Worm (Caenorhabditis elegans) whole organism, L2 larva: ENCODE data around the gene ify-1.

ENCODE experiments used
- C34F6.9 ChIP-seq: fragments of 150-350 bp; optimal IDR thresholded peaks from 2 replicates; lab custom pipeline; 2014; ENCODE audit warnings: missing biosample characterization, missing genetic modification characterization
- F13H6.1 ChIP-seq: sonication (generic microtip); optimal IDR thresholded peaks from 2 replicates; lab custom pipeline; 2016; ENCODE audit warnings: missing genetic modification characterization, missing compliant biosample characterization
- R02D3.7 ChIP-seq: fragments of 150-350 bp; optimal IDR thresholded peaks from 2 replicates; lab custom pipeline; 2014; ENCODE audit warnings: missing biosample characterization, missing genetic modification characterization
- Y55F3AM.14 ChIP-seq: fragments of 200-800 bp; sonication (Bioruptor generic); optimal IDR thresholded peaks from 2 replicates; lab custom pipeline; 2018; ENCODE audit warnings: mild to moderate bottlenecking, missing genetic modification characterization, missing compliant biosample characterization
- alr-1 ChIP-seq: fragments of 150-350 bp; optimal IDR thresholded peaks from 2 replicates; lab custom pipeline; 2014; ENCODE audit warnings: missing biosample characterization, missing genetic modification characterization
- ama-1 ChIP-seq: fragments of 150-350 bp; optimal IDR thresholded peaks from 2 replicates; lab custom pipeline; 2018; ENCODE audit warnings: inconsistent platforms
- blmp-1 ChIP-seq: sonication (generic microtip); optimal IDR thresholded peaks from 2 replicates; lab custom pipeline; 2017; ENCODE audit warnings: missing genetic modification characterization, mild to moderate bottlenecking, missing compliant biosample characterization, antibody characterized with exemption, moderate library complexity; ENCODE audit not compliant: insufficient read depth
- ceh-16 ChIP-seq: fragments of 150-350 bp; optimal IDR thresholded peaks from 2 replicates; lab custom pipeline; 2014; ENCODE audit warnings: missing biosample characterization, missing genetic modification characterization
- ceh-82 ChIP-seq: fragments of 150-350 bp; optimal IDR thresholded peaks from 2 replicates; lab custom pipeline; 2014; ENCODE audit warnings: missing biosample characterization, missing genetic modification characterization
- crh-2 ChIP-seq: sonication (generic microtip); optimal IDR thresholded peaks from 2 replicates; lab custom pipeline; 2017; ENCODE audit warnings: missing biosample characterization, missing genetic modification characterization
- dmd-4 ChIP-seq: sonication (generic microtip); optimal IDR thresholded peaks from 2 replicates; lab custom pipeline; 2017; ENCODE audit warnings: missing biosample characterization, missing genetic modification characterization
- egl-27 ChIP-seq: sonication (generic microtip); optimal IDR thresholded peaks from 3 replicates; lab custom pipeline; 2017; ENCODE audit warnings: missing biosample characterization, missing genetic modification reagents, missing genetic modification characterization
- elt-1 ChIP-seq: fragments of 150-350 bp; optimal IDR thresholded peaks from 2 replicates; lab custom pipeline; 2014; ENCODE audit warnings: missing biosample characterization, missing genetic modification characterization
- elt-3 ChIP-seq: sonication (generic microtip); optimal IDR thresholded peaks from 2 replicates; lab custom pipeline; 2017; ENCODE audit warnings: missing biosample characterization, missing genetic modification characterization
- fos-1 ChIP-seq: fragments of 150-350 bp; optimal IDR thresholded peaks from 2 replicates; lab custom pipeline; 2014; ENCODE audit warnings: missing biosample characterization, missing genetic modification characterization
- gmeb-1 ChIP-seq: fragments of 150-350 bp; optimal IDR thresholded peaks from 2 replicates; lab custom pipeline; 2014; ENCODE audit warnings: missing biosample characterization, missing genetic modification characterization
- lin-39 ChIP-seq: fragments of 150-350 bp; optimal IDR thresholded peaks from 2 replicates; lab custom pipeline; 2014; ENCODE audit warnings: missing biosample characterization, missing genetic modification reagents, missing genetic modification characterization
- lsy-2 ChIP-seq, 2 experiments: fragments of 150-350 bp in 1 of 2; sonication (generic microtip) in 1 of 2; optimal IDR thresholded peaks; 2 replicates each; lab custom pipeline; 2014 to 2017; ENCODE audit warnings: missing biosample characterization in 2 of 2, missing genetic modification characterization in 2 of 2
- mab-5 ChIP-seq: fragments of 150-350 bp; optimal IDR thresholded peaks from 2 replicates; lab custom pipeline; 2014; ENCODE audit warnings: missing biosample characterization, missing genetic modification characterization
- mdl-1 ChIP-seq, 2 experiments: fragments of 150-350 bp in 1 of 2; sonication (generic microtip) in 1 of 2; optimal IDR thresholded peaks; 2 replicates each; lab custom pipeline; 2017; ENCODE audit warnings: missing biosample characterization in 2 of 2, missing genetic modification characterization in 2 of 2
- nhr-10 ChIP-seq: sonication (generic microtip); optimal IDR thresholded peaks from 2 replicates; lab custom pipeline; 2017; ENCODE audit warnings: missing biosample characterization, missing genetic modification characterization
- nhr-11 ChIP-seq: fragments of 150-350 bp; optimal IDR thresholded peaks from 2 replicates; lab custom pipeline; 2014; ENCODE audit warnings: missing biosample characterization, missing genetic modification characterization
- nhr-129 ChIP-seq: fragments of 150-350 bp; optimal IDR thresholded peaks from 2 replicates; lab custom pipeline; 2014; ENCODE audit warnings: missing biosample characterization, missing genetic modification characterization
- nhr-237 ChIP-seq: fragments of 150-350 bp; optimal IDR thresholded peaks from 2 replicates; lab custom pipeline; 2014; ENCODE audit warnings: missing biosample characterization, missing genetic modification characterization
- nhr-25 ChIP-seq: fragments of 150-350 bp; sonication (generic microtip); optimal IDR thresholded peaks from 3 replicates; lab custom pipeline; 2014; ENCODE audit warnings: missing biosample characterization, missing genetic modification characterization
- nhr-6 ChIP-seq: fragments of 150-350 bp; optimal IDR thresholded peaks from 2 replicates; lab custom pipeline; 2014; ENCODE audit warnings: missing biosample characterization, missing genetic modification characterization
- peb-1 ChIP-seq: fragments of 150-350 bp; optimal IDR thresholded peaks from 2 replicates; lab custom pipeline; 2014; ENCODE audit warnings: missing biosample characterization, missing genetic modification characterization
- sem-4 ChIP-seq: fragments of 150-350 bp; optimal IDR thresholded peaks from 2 replicates; lab custom pipeline; 2014; ENCODE audit warnings: missing biosample characterization, missing genetic modification reagents, missing genetic modification characterization
- skn-1 ChIP-seq: sonication (generic microtip); optimal IDR thresholded peaks from 2 replicates; lab custom pipeline; 2017; ENCODE audit warnings: missing biosample characterization, missing genetic modification characterization
- sma-3 ChIP-seq: sonication (generic microtip); optimal IDR thresholded peaks from 2 replicates; lab custom pipeline; 2016; ENCODE audit warnings: missing genetic modification reagents, missing genetic modification characterization, missing compliant biosample characterization
- sma-9 ChIP-seq, 2 experiments: fragments of 150-350 bp in 1 of 2; sonication (generic microtip) in 1 of 2; optimal IDR thresholded peaks; 2 replicates each; lab custom pipeline; 2014 to 2016; ENCODE audit warnings: missing genetic modification characterization in 2 of 2, mild to moderate bottlenecking in 1 of 2, missing biosample characterization in 1 of 2, missing compliant biosample characterization in 1 of 2, missing genetic modification reagents in 1 of 2, moderate library complexity in 1 of 2
- snpc-4 ChIP-seq: fragments of 150-350 bp; optimal IDR thresholded peaks from 2 replicates; lab custom pipeline; 2014; ENCODE audit warnings: missing biosample characterization, missing genetic modification characterization
- unc-39 ChIP-seq: fragments of 150-350 bp; optimal IDR thresholded peaks from 2 replicates; lab custom pipeline; 2014; ENCODE audit warnings: missing biosample characterization, missing genetic modification characterization
- unc-55 ChIP-seq: fragments of 150-350 bp; sonication (generic microtip); optimal IDR thresholded peaks from 3 replicates; lab custom pipeline; 2014; ENCODE audit warnings: missing biosample characterization, missing genetic modification reagents, missing genetic modification characterization
- zag-1 ChIP-seq: fragments of 150-350 bp; optimal IDR thresholded peaks from 2 replicates; lab custom pipeline; 2014; ENCODE audit warnings: missing biosample characterization, missing genetic modification characterization
- ztf-1 ChIP-seq: fragments of 200-800 bp; sonication (Bioruptor generic); conservative IDR thresholded peaks from 2 replicates; pipeline ENCODE4 v1.3.6; 2022; ENCODE audit warnings: missing genetic modification characterization, missing compliant biosample characterization
- ztf-11 ChIP-seq: sonication (generic microtip); optimal IDR thresholded peaks from 2 replicates; lab custom pipeline; 2017; ENCODE audit warnings: missing biosample characterization, missing genetic modification characterization
- ztf-4 ChIP-seq: fragments of 150-350 bp; optimal IDR thresholded peaks from 2 replicates; lab custom pipeline; 2014; ENCODE audit warnings: missing biosample characterization, missing genetic modification characterization

ify-1 gene

ce11 chrII:5056254-5056653 is 1.3 kb upstream of the ify-1 start:
- TF ChIP-seq elt-3 (tag; lab: Kevin White, UChicago), result no peak
- TF ChIP-seq skn-1 (tag; lab: Kevin White, UChicago), result no peak
- TF ChIP-seq ama-1 (lab: Kevin White, UChicago), result no peak
- TF ChIP-seq nhr-11 (tag; lab: Kevin White, UChicago), result no peak
- TF ChIP-seq ceh-82, result no peak
- TF ChIP-seq lsy-2 (tag; optimal IDR thresholded peaks at IDR 0.05; lab: Kevin White, UChicago), result no peak
- no peak for TF ChIP-seq nhr-129 (tag; lab: Kevin White, UChicago)
- no peak for TF ChIP-seq unc-55 (GFP tag; lab: Kevin White, UChicago)
- TF ChIP-seq ceh-16, result no peak
- TF ChIP-seq Y55F3AM.14 (GFP tag; lab: Kevin White, UChicago), result no peak
- no peak for TF ChIP-seq sma-9 (GFP tag; optimal IDR thresholded peaks at IDR 0.05; lab: Kevin White, UChicago)
- no peak for TF ChIP-seq sma-9 (tag; optimal IDR thresholded peaks at IDR 0.05; lab: Kevin White, UChicago)
- TF ChIP-seq crh-2 (tag; lab: Kevin White, UChicago), result no peak
- TF ChIP-seq zag-1 (tag; lab: Kevin White, UChicago), result no peak
- no peak for TF ChIP-seq alr-1 (tag; lab: Kevin White, UChicago)
- TF ChIP-seq egl-27 (tag; lab: Kevin White, UChicago), result no peak
- no peak for TF ChIP-seq snpc-4 (tag; lab: Kevin White, UChicago)
- no peak for TF ChIP-seq dmd-4 (tag; lab: Kevin White, UChicago)
- no peak for TF ChIP-seq sem-4 (tag; lab: Kevin White, UChicago)
- no peak for TF ChIP-seq ztf-4

ce11 chrII:5050776-5051175 is 4.2 kb downstream of the ify-1 start:
- no peak for TF ChIP-seq elt-1 (tag; lab: Kevin White, UChicago)
- no peak for TF ChIP-seq ama-1 (lab: Kevin White, UChicago)
- no peak for TF ChIP-seq mdl-1 (tag; optimal IDR thresholded peaks at IDR 0.05; lab: Kevin White, UChicago)
- no peak for TF ChIP-seq skn-1 (tag; lab: Kevin White, UChicago)
- TF ChIP-seq mab-5, result no peak
- no peak for TF ChIP-seq gmeb-1
- no peak for TF ChIP-seq ceh-16
- TF ChIP-seq nhr-6, result no peak
- no peak for TF ChIP-seq egl-27 (tag; lab: Kevin White, UChicago)
- no peak for TF ChIP-seq nhr-237 (tag; lab: Kevin White, UChicago)
- TF ChIP-seq ceh-82, result no peak
- TF ChIP-seq lin-39 (tag; lab: Kevin White, UChicago), result no peak
- no peak for TF ChIP-seq nhr-10
- TF ChIP-seq fos-1, result no peak
- TF ChIP-seq, all 48 proteins: peak for 0

- TF ChIP-seq unc-39 (no peak), nhr-129 (tag; lab: Kevin White, UChicago) (peak; percentile 28), lsy-2 (tag; optimal IDR thresholded peaks at IDR 0.05; lab: Kevin White, UChicago) (peak in 1 of 2 experiments; percentile 31)
Observed at ce11 chrII:5049865-5050342, 5.1 kb downstream of the ify-1 start, which contains the start of gene F33G12.6. Gene F33G12.6, plus strand, starts transcription at chrII:5049915.

- TF ChIP-seq ztf-1 (GFP tag; lab: Robert Waterston, UW) (no peak), ztf-11 (tag; lab: Kevin White, UChicago) (no peak), unc-55 (GFP tag; lab: Kevin White, UChicago) (no peak), sma-3 (GFP tag; lab: Kevin White, UChicago) (peak; percentile 21), egl-27 (tag; lab: Kevin White, UChicago) (peak; percentile 28), nhr-6 (peak; percentile 4), R02D3.7 (tag; lab: Kevin White, UChicago) (no peak), mab-5 (peak; percentile 62), C34F6.9 (peak; percentile 2), lsy-2 (tag; optimal IDR thresholded peaks at IDR 0.05; lab: Kevin White, UChicago) (peak in 1 of 2 experiments; percentile 29), peb-1 (tag; lab: Kevin White, UChicago) (no peak), sma-9 (GFP tag; optimal IDR thresholded peaks at IDR 0.05; lab: Kevin White, UChicago) (peak; percentile 19), sma-9 (tag; optimal IDR thresholded peaks at IDR 0.05; lab: Kevin White, UChicago) (no peak), nhr-10 (no peak), F13H6.1 (peak; percentile 11), blmp-1 (peak; percentile 22), unc-39 (no peak), nhr-129 (tag; lab: Kevin White, UChicago) (peak; percentile 5), ama-1 (lab: Kevin White, UChicago) (no peak), sem-4 (tag; lab: Kevin White, UChicago) (peak; percentile 31), crh-2 (tag; lab: Kevin White, UChicago) (peak; percentile 64), nhr-25 (tag; lab: Kevin White, UChicago) (peak; percentile 84)
Observed at ce11 chrII:5049249-5049648, 5.7 kb downstream of the ify-1 start.
